Fruit fly (Drosophila melanogaster): Measurements from ENCODE around the gene CG7453.

CG7453 gene

DNA sequence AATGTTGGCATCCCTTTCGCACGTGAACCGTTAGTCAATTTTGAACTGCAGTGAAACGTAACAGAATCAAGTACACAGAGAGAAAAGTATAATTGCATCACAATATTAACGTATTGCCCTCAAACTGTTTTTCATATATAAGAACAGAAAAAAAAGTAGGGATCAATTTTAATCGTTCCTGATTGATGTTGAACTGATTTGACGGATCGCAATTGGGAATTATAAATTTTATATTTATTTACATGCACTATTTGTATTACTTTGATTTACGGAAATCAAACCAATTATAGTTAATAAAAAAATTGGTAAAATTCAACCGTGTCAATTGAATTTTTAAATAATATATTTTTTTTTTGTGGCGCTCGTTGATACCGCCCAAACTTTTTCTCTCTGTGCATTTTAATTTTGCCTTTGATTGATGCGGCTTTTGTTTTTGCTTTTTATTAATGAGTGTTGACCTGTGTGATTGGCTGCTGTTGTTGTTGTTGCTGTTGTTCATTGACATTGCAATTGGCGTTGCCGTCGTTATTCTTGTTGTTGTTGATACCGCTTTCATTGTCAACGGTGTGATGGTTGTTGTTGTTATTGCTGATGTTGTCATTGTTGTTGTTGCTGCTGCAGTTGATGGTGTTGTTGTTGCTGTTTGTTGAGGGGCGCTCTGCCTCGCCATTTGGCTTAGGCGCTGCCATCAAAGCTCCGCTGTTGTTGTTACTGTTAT is 27.2 kb upstream of the CG7453 start (continued):
- no peak for TF ChIP-seq C15 (GFP tag; IDR thresholded peaks at IDR 0.05)
- TF ChIP-seq run (tag; optimal IDR thresholded peaks at IDR 0.05), result peak; percentile 12
- TF ChIP-seq sob (GFP tag; IDR thresholded peaks at IDR 0.05), result 0 out of 2 replicates have a peak, but pooled peaks have one; percentile 13
- TF ChIP-seq CG7357 (GFP tag; IDR thresholded peaks at IDR 0.05), result 0 out of 3 replicates have a peak, but pooled peaks have one; percentile 8
- TF ChIP-seq dm (GFP tag; optimal IDR thresholded peaks at IDR 0.05), result no peak
- no peak for TF ChIP-seq emc (GFP tag; optimal IDR thresholded peaks at IDR 0.05)
- TF ChIP-seq ac (GFP tag; optimal IDR thresholded peaks at IDR 0.05), result no peak
- peak; percentile 55 for TF ChIP-seq CG1233 (GFP tag; optimal IDR thresholded peaks at IDR 0.05)
- peak; percentile 54 for TF ChIP-seq ewg (GFP tag; optimal IDR thresholded peaks at IDR 0.05)
- peak; percentile 4 for TF ChIP-seq CG12219 (GFP tag; optimal IDR thresholded peaks at IDR 0.05)
- no peak for TF ChIP-seq yki (optimal IDR thresholded peaks at IDR 0.05)
- 0 out of 3 replicates have a peak, but pooled peaks have one; percentile 14 for TF ChIP-seq ci (GFP tag; IDR thresholded peaks at IDR 0.05)
- no peak for TF ChIP-seq CG7271 (tag; optimal IDR thresholded peaks at IDR 0.05)
- TF ChIP-seq chif (GFP tag; optimal IDR thresholded peaks at IDR 0.05), result peak in 1 of 2 experiments; percentile 34
- no peak for TF ChIP-seq klu (GFP tag; IDR thresholded peaks at IDR 0.05)
- peak; percentile 76 for TF ChIP-seq Sox100B (GFP tag; optimal IDR thresholded peaks at IDR 0.05)
- peak; percentile 60 for TF ChIP-seq Meics (GFP tag; optimal IDR thresholded peaks at IDR 0.05)
- TF ChIP-seq CG10462 (GFP tag; optimal IDR thresholded peaks at IDR 0.05), result peak; percentile 32
- TF ChIP-seq slp2 (GFP tag; optimal IDR thresholded peaks at IDR 0.05), result no peak
- peak; percentile 21 for TF ChIP-seq Nf-YB (GFP tag; optimal IDR thresholded peaks at IDR 0.05)
- no peak for TF ChIP-seq CTCF (GFP tag; optimal IDR thresholded peaks at IDR 0.05)
- no peak for TF ChIP-seq stwl (tag; optimal IDR thresholded peaks at IDR 0.05)
- TF ChIP-seq sc (optimal IDR thresholded peaks at IDR 0.05), result no peak
- peak; percentile 41 for TF ChIP-seq sc (GFP tag; optimal IDR thresholded peaks at IDR 0.05)
- peak; percentile 59 for TF ChIP-seq Xbp1 (GFP tag; optimal IDR thresholded peaks at IDR 0.05)
- TF ChIP-seq CG10274 (GFP tag; optimal IDR thresholded peaks at IDR 0.05), result peak; percentile 3
- TF ChIP-seq seq (GFP tag; IDR thresholded peaks at IDR 0.05), result 0 out of 2 replicates have a peak, but pooled peaks have one; percentile 15
- TF ChIP-seq Blimp-1 (GFP tag; optimal IDR thresholded peaks at IDR 0.05), result peak; percentile 66
- TF ChIP-seq CG17361 (GFP tag; IDR thresholded peaks at IDR 0.05), result peak; percentile 83
- TF ChIP-seq CG2875 (GFP tag; optimal IDR thresholded peaks at IDR 0.05), result peak; percentile 54
- no peak for TF ChIP-seq CG10431 (GFP tag; optimal IDR thresholded peaks at IDR 0.05)
- TF ChIP-seq E2f1 (GFP tag; IDR thresholded peaks at IDR 0.05), result peak; percentile 39; the same call in 1 of the 2 replicates
- no peak for TF ChIP-seq B-H2 (GFP tag; optimal IDR thresholded peaks at IDR 0.05)
- peak; percentile 57 for TF ChIP-seq CG7556 (GFP tag; optimal IDR thresholded peaks at IDR 0.05)
- TF ChIP-seq eyg (GFP tag; optimal IDR thresholded peaks at IDR 0.05), result no peak
- TF ChIP-seq CG17328 (GFP tag; IDR thresholded peaks at IDR 0.05), result 0 out of 2 replicates have a peak, but pooled peaks have one; percentile 28
- 0 out of 3 replicates have a peak, but pooled peaks have one; percentile 48 for TF ChIP-seq ase (GFP tag; IDR thresholded peaks at IDR 0.05)
- TF ChIP-seq fd96Cb (tag; optimal IDR thresholded peaks at IDR 0.05), result peak; percentile 70
- TF ChIP-seq fd3F (GFP tag; optimal IDR thresholded peaks at IDR 0.05), result peak; percentile 43
- TF ChIP-seq HmgD (GFP tag; optimal IDR thresholded peaks at IDR 0.05), result no peak
- TF ChIP-seq CG17359 (tag; optimal IDR thresholded peaks at IDR 0.05), result peak; percentile 56
- no peak for TF ChIP-seq Bgb (GFP tag; IDR thresholded peaks at IDR 0.05; ENCODE audit: partially characterized antibody)
- TF ChIP-seq CG12299 (tag; optimal IDR thresholded peaks at IDR 0.05), result peak; percentile 18
- TF ChIP-seq CG12104 (GFP tag; optimal IDR thresholded peaks at IDR 0.05), result peak; percentile 61
- peak; percentile 1 for TF ChIP-seq CG15514 (GFP tag; optimal IDR thresholded peaks at IDR 0.05)
- TF ChIP-seq CG12659 (GFP tag; optimal IDR thresholded peaks at IDR 0.05), result peak; percentile 48
- no peak for TF ChIP-seq nom (GFP tag; optimal IDR thresholded peaks at IDR 0.05)
- no peak for TF ChIP-seq Atf3 (GFP tag; optimal IDR thresholded peaks at IDR 0.05)
- peak; percentile 60 for TF ChIP-seq CG14710 (tag; optimal IDR thresholded peaks at IDR 0.05)
- TF ChIP-seq CG11398 (GFP tag; optimal IDR thresholded peaks at IDR 0.05), result no peak
